Fruit fly (Drosophila melanogaster): Measurements from ENCODE around the gene CG8927.

The CG8927 gene

dm6 chr3R:16157564-16158242 is 23.1 kb upstream of the CG8927 start (continued):
- TF ChIP-seq GATAd (GFP tag; optimal IDR thresholded peaks at IDR 0.05) (no peak), Jra (GFP tag; optimal IDR thresholded peaks at IDR 0.05) (no peak)

dm6 chr3R:16168088-16168487 is 12.7 kb upstream of the CG8927 start:
- TF ChIP-seq usp (GFP tag; optimal IDR thresholded peaks at IDR 0.05) (no peak), Mio (GFP tag; optimal IDR thresholded peaks at IDR 0.05) (no peak), Sp1 (GFP tag; optimal IDR thresholded peaks at IDR 0.05) (no peak), h (GFP tag; optimal IDR thresholded peaks at IDR 0.05) (no peak), woc (GFP tag; optimal IDR thresholded peaks at IDR 0.05) (no peak), CG32264 (GFP tag; optimal IDR thresholded peaks at IDR 0.05) (no peak), Hr83 (GFP tag; optimal IDR thresholded peaks at IDR 0.05; ENCODE audit: poor library complexity, severe bottlenecking) (no peak), HLH106 (tag; optimal IDR thresholded peaks at IDR 0.05) (no peak), GATAd (GFP tag; optimal IDR thresholded peaks at IDR 0.05) (no peak), Vsx2 (GFP tag; optimal IDR thresholded peaks at IDR 0.05; ENCODE audit: partially characterized antibody) (no peak), N (GFP tag; optimal IDR thresholded peaks at IDR 0.05) (no peak), Myc (optimal IDR thresholded peaks at IDR 0.05) (no peak), CrebA (GFP tag; optimal IDR thresholded peaks at IDR 0.05; ENCODE audit: borderline replicate concordance) (no peak), dl (GFP tag; optimal IDR thresholded peaks at IDR 0.05; ENCODE audit: insufficient read depth in 1 of 2, partially characterized antibody in 2 of 2) (no peak), Rel (GFP tag; optimal IDR thresholded peaks at IDR 0.05) (no peak), Rel (tag; optimal IDR thresholded peaks at IDR 0.05) (no peak), sv (GFP tag; optimal IDR thresholded peaks at IDR 0.05) (no peak), pan (optimal IDR thresholded peaks at IDR 0.05) (no peak)

- TF ChIP-seq foxo (GFP tag; optimal IDR thresholded peaks at IDR 0.05) (no peak), CG32264 (GFP tag; optimal IDR thresholded peaks at IDR 0.05) (no peak), Rel (GFP tag; optimal IDR thresholded peaks at IDR 0.05) (no peak), Rel (tag; optimal IDR thresholded peaks at IDR 0.05) (no peak), sv (GFP tag; optimal IDR thresholded peaks at IDR 0.05) (no peak), dl (GFP tag; optimal IDR thresholded peaks at IDR 0.05; ENCODE audit: insufficient read depth in 1 of 2, partially characterized antibody in 2 of 2) (no peak), GATAd (GFP tag; optimal IDR thresholded peaks at IDR 0.05) (no peak), CG9705 (GFP tag; optimal IDR thresholded peaks at IDR 0.05) (no peak), CrebA (GFP tag; optimal IDR thresholded peaks at IDR 0.05; ENCODE audit: borderline replicate concordance) (no peak), fru (GFP tag; optimal IDR thresholded peaks at IDR 0.05) (no peak), Hr78 (GFP tag; optimal IDR thresholded peaks at IDR 0.05) (no peak), sage (GFP tag; optimal IDR thresholded peaks at IDR 0.05) (no peak), Mio (GFP tag; optimal IDR thresholded peaks at IDR 0.05) (no peak), Dif (GFP tag; optimal IDR thresholded peaks at IDR 0.05; ENCODE audit: partially characterized antibody) (no peak), Hnf4 (GFP tag; optimal IDR thresholded peaks at IDR 0.05) (no peak), dmrt93B (GFP tag; optimal IDR thresholded peaks at IDR 0.05) (no peak), Dfd (GFP tag; optimal IDR thresholded peaks at IDR 0.05) (no peak)
Measured at dm6 chr3R:16171747-16172146, 9.1 kb upstream of the CG8927 start, which contains the start of gene CG8925. Gene CG8925, plus strand, starts transcription at chr3R:16171991.

- no peak for TF ChIP-seq HLH106 (tag; optimal IDR thresholded peaks at IDR 0.05)
- TF ChIP-seq lola (GFP tag; optimal IDR thresholded peaks at IDR 0.05): no peak
- no peak for TF ChIP-seq CrebA (GFP tag; optimal IDR thresholded peaks at IDR 0.05; ENCODE audit: borderline replicate concordance)
- TF ChIP-seq Hnf4 (GFP tag; optimal IDR thresholded peaks at IDR 0.05): no peak
- no peak for TF ChIP-seq h (GFP tag; optimal IDR thresholded peaks at IDR 0.05)
Measured at dm6 chr3R:16173500-16173899, 7.3 kb upstream of the CG8927 start.

- TF ChIP-seq dsf (GFP tag; optimal IDR thresholded peaks at IDR 0.05; ENCODE audit: borderline replicate concordance): no peak
- no peak for TF ChIP-seq ey (GFP tag; optimal IDR thresholded peaks at IDR 0.05)
- TF ChIP-seq Dif (GFP tag; optimal IDR thresholded peaks at IDR 0.05; ENCODE audit: partially characterized antibody): no peak
- no peak for TF ChIP-seq HLH106 (tag; optimal IDR thresholded peaks at IDR 0.05)
- TF ChIP-seq Rel (GFP tag; optimal IDR thresholded peaks at IDR 0.05): no peak
- no peak for TF ChIP-seq Rel (tag; optimal IDR thresholded peaks at IDR 0.05)
- TF ChIP-seq lola (GFP tag; optimal IDR thresholded peaks at IDR 0.05): no peak
- no peak for TF ChIP-seq sv (GFP tag; optimal IDR thresholded peaks at IDR 0.05)
- TF ChIP-seq brk (GFP tag; optimal IDR thresholded peaks at IDR 0.05): no peak
- TF ChIP-seq Sp1 (GFP tag; optimal IDR thresholded peaks at IDR 0.05): no peak
- no peak for TF ChIP-seq dmrt93B (GFP tag; optimal IDR thresholded peaks at IDR 0.05)
- no peak for TF ChIP-seq Abd-B (GFP tag; optimal IDR thresholded peaks at IDR 0.05)
- no peak for TF ChIP-seq usp (GFP tag; optimal IDR thresholded peaks at IDR 0.05)
Measured at dm6 chr3R:16176526-16176925, 4.3 kb upstream of the CG8927 start.

Data from whole organism, wandering third instar larva.